Worm (Caenorhabditis elegans) whole organism, young adult: ENCODE data around the gene tor-2.

Experiments
- Y53G8AR.9 ChIP-seq: fragments of 200-800 bp; sonication (Bioruptor generic); conservative IDR thresholded peaks from 2 replicates; pipeline ENCODE4 v1.3.6; 2022; ENCODE audit warnings: missing genetic modification reagents, missing genetic modification characterization, missing compliant biosample characterization
- hlh-26 ChIP-seq: fragments of 200-800 bp; sonication (Bioruptor generic); conservative IDR thresholded peaks from 2 replicates; pipeline ENCODE4 v1.3.6; 2022; ENCODE audit warnings: missing genetic modification reagents, missing genetic modification characterization, missing compliant biosample characterization
- lin-40 ChIP-seq: sonication (generic microtip); optimal IDR thresholded peaks from 2 replicates; lab custom pipeline; 2016; ENCODE audit warnings: missing genetic modification characterization, mild to moderate bottlenecking, missing compliant biosample characterization, missing genotype, missing genetic modification reagents
- madf-6 ChIP-seq: fragments of 200-800 bp; sonication (Bioruptor generic); IDR thresholded peaks from 2 replicates; pipeline ENCODE4 v1.3.6; 2022; ENCODE audit warnings: missing genetic modification reagents, missing genetic modification characterization, missing compliant biosample characterization
- pha-4 ChIP-seq: fragments of 150-350 bp; sonication (generic microtip); optimal IDR thresholded peaks from 2 replicates; lab custom pipeline; 2014; ENCODE audit warnings: missing biosample characterization, missing genetic modification reagents, missing genetic modification characterization
- sea-2 ChIP-seq: fragments of 200-800 bp; sonication (Bioruptor generic); IDR thresholded peaks from 2 replicates; pipeline ENCODE4 v1.3.6; 2022; ENCODE audit warnings: missing genetic modification characterization, missing compliant biosample characterization

DNA sequence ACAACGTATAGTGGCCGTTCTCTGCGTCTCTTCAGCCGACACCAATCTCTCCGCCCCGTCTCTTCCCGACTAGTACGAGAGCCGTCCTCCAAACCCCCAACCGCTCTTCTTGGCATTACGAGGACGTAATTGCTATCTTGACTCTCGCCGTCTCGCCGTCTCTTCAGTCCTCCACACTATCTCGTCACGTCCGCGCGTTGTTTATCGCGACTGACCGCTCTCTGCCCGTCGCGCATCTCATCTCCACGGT lies 49.5 kb upstream of the tor-2 start:
- TF ChIP-seq hlh-26 (GFP tag; lab: Robert Waterston, UW) (no peak), sea-2 (GFP tag; lab: Robert Waterston, UW) (no peak), lin-40 (tag; lab: Kevin White, UChicago) (peak; percentile 51), pha-4 (no peak), madf-6 (GFP tag; lab: Robert Waterston, UW) (no peak), Y53G8AR.9 (GFP tag; lab: Robert Waterston, UW) (no peak)
